Fruit fly (Drosophila melanogaster) whole organism, embryonic: ENCODE measurements around the gene brat.
A peak's percentile ranks its signal among the peaks of the same experiment; 100 is the strongest.

ENCODE experiments used
- Adf1 ChIP-seq: fragments of 200-800 bp; sonication (Bioruptor generic); IDR thresholded peaks from 2 replicates; pipeline ENCODE4 v1.3.6; 2022; ENCODE audit warnings: missing biosample characterization, missing genetic modification characterization
- Atf-2 ChIP-seq: fragments of 200-800 bp; sonication (Bioruptor generic); optimal IDR thresholded peaks from 2 replicates; lab custom pipeline; 2016; ENCODE audit warnings: missing biosample characterization, missing genetic modification characterization
- B-H1 ChIP-seq: fragments of 200-800 bp; sonication (Bioruptor generic); IDR thresholded peaks from 3 replicates; pipeline ENCODE4 v1.3.6; 2022; ENCODE audit warnings: missing biosample characterization, missing genetic modification characterization
- Bdp1 ChIP-seq: fragments of 200-800 bp; sonication (Bioruptor generic); optimal IDR thresholded peaks from 3 replicates; lab custom pipeline; 2016; ENCODE audit warnings: missing biosample characterization, missing genetic modification characterization
- Blimp-1 ChIP-seq: fragments of 200-800 bp; sonication (Bioruptor generic); optimal IDR thresholded peaks from 3 replicates; lab custom pipeline; 2018; ENCODE audit warnings: missing biosample characterization, missing genetic modification characterization, mild to moderate bottlenecking, moderate library complexity, missing genetic modification reagents
- CG12104 ChIP-seq: fragments of 200-800 bp; sonication (Bioruptor generic); optimal IDR thresholded peaks from 3 replicates; lab custom pipeline; 2016; ENCODE audit warnings: missing biosample characterization, missing genetic modification characterization
- CG14050 ChIP-seq: fragments of 200-800 bp; sonication (Bioruptor generic); IDR thresholded peaks from 3 replicates; pipeline ENCODE4 v1.3.6; 2022; ENCODE audit warnings: missing biosample characterization, missing genetic modification characterization
- CG14860 ChIP-seq: fragments of 200-800 bp; sonication (Bioruptor generic); IDR thresholded peaks from 3 replicates; pipeline ENCODE4 v1.3.6; 2022; ENCODE audit warnings: missing biosample characterization, missing genetic modification characterization; ENCODE audit not compliant: partially characterized antibody
- CG15479 ChIP-seq: fragments of 200-800 bp; sonication (Bioruptor generic); optimal IDR thresholded peaks from 3 replicates; lab custom pipeline; 2019; ENCODE audit warnings: missing biosample characterization, mild to moderate bottlenecking, missing genetic modification characterization, moderate library complexity
- CG16815 ChIP-seq: fragments of 200-800 bp; sonication (Bioruptor generic); optimal IDR thresholded peaks from 3 replicates; lab custom pipeline; 2017; ENCODE audit warnings: missing biosample characterization, mild to moderate bottlenecking, missing genetic modification characterization
- CG16863 ChIP-seq: fragments of 200-800 bp; sonication (Bioruptor generic); optimal IDR thresholded peaks from 3 replicates; lab custom pipeline; 2016; ENCODE audit warnings: missing biosample characterization, missing genetic modification characterization
- CG17612 ChIP-seq: fragments of 200-800 bp; sonication (Bioruptor generic); IDR thresholded peaks from 2 replicates; pipeline ENCODE4 v1.3.6; 2022; ENCODE audit warnings: missing biosample characterization, missing genetic modification characterization
- CG18011 ChIP-seq: fragments of 200-800 bp; sonication (Bioruptor generic); optimal IDR thresholded peaks from 2 replicates; lab custom pipeline; 2017; ENCODE audit warnings: missing biosample characterization, missing genetic modification characterization, mild to moderate bottlenecking, moderate library complexity, missing genotype
- CG18262 ChIP-seq: fragments of 200-800 bp; optimal IDR thresholded peaks from 3 replicates; lab custom pipeline; 2019; ENCODE audit warnings: missing biosample characterization, mild to moderate bottlenecking, missing genetic modification characterization, moderate library complexity
- CG1832 ChIP-seq: fragments of 200-800 bp; sonication (Bioruptor generic); optimal IDR thresholded peaks from 2 replicates; lab custom pipeline; 2017; ENCODE audit warnings: missing biosample characterization, mild to moderate bottlenecking, missing genetic modification characterization, inconsistent platforms
- CG2889 ChIP-seq: fragments of 200-800 bp; sonication (Bioruptor generic); IDR thresholded peaks from 3 replicates; pipeline ENCODE4 v1.3.6; 2022; ENCODE audit warnings: missing biosample characterization, missing genetic modification characterization
- CG32767 ChIP-seq: fragments of 200-800 bp; sonication (Bioruptor generic); IDR thresholded peaks from 2 replicates; pipeline ENCODE4 v1.3.6; 2022; ENCODE audit warnings: missing biosample characterization, missing genetic modification characterization
- CG3281 ChIP-seq: fragments of 200-800 bp; sonication (Bioruptor generic); optimal IDR thresholded peaks from 3 replicates; lab custom pipeline; 2017; ENCODE audit warnings: missing biosample characterization, mild to moderate bottlenecking, missing genetic modification characterization
- CG34224 ChIP-seq: fragments of 200-800 bp; sonication (Bioruptor generic); IDR thresholded peaks from 3 replicates; pipeline ENCODE4 v1.3.6; 2022; ENCODE audit warnings: missing biosample characterization, missing genetic modification characterization; ENCODE audit not compliant: partially characterized antibody
- CG3726 ChIP-seq: fragments of 200-800 bp; sonication (Bioruptor generic); IDR thresholded peaks from 3 replicates; pipeline ENCODE4, ENCODE4 v1.3.6; 2022; ENCODE audit warnings: missing biosample characterization, missing genetic modification characterization
- CG3838 ChIP-seq: fragments of 200-800 bp; sonication (Bioruptor generic); optimal IDR thresholded peaks from 3 replicates; lab custom pipeline; 2016; ENCODE audit warnings: missing biosample characterization, missing genetic modification characterization
- CG6765 ChIP-seq: fragments of 200-800 bp; sonication (Bioruptor generic); optimal IDR thresholded peaks from 3 replicates; lab custom pipeline; 2017; ENCODE audit warnings: missing biosample characterization, mild to moderate bottlenecking, missing genetic modification characterization
- CG7839 ChIP-seq: fragments of 200-800 bp; sonication (Bioruptor generic); optimal IDR thresholded peaks from 3 replicates; lab custom pipeline; 2018; ENCODE audit warnings: missing biosample characterization, mild to moderate bottlenecking, missing genetic modification characterization, moderate library complexity
- CG7928 ChIP-seq: fragments of 200-800 bp; sonication (Bioruptor generic); optimal IDR thresholded peaks from 2 replicates; lab custom pipeline; 2017; ENCODE audit warnings: missing biosample characterization, mild to moderate bottlenecking, missing genetic modification characterization
- CG9215 ChIP-seq: fragments of 200-800 bp; sonication (Bioruptor generic); IDR thresholded peaks from 2 replicates; pipeline ENCODE4 v1.3.6; 2022; ENCODE audit warnings: missing biosample characterization, missing genetic modification characterization
- CoRest ChIP-seq: fragments of 200-800 bp; sonication (Bioruptor generic); optimal IDR thresholded peaks from 3 replicates; lab custom pipeline; 2018; ENCODE audit warnings: missing biosample characterization, mild to moderate bottlenecking, missing genetic modification characterization, moderate library complexity
- Dad ChIP-seq: fragments of 200-800 bp; sonication (Bioruptor generic); optimal IDR thresholded peaks from 3 replicates; lab custom pipeline; 2016; ENCODE audit warnings: missing biosample characterization, missing genetic modification characterization
- ERR ChIP-seq: fragments of 200-800 bp; sonication (Bioruptor generic); optimal IDR thresholded peaks from 2 replicates; lab custom pipeline; 2016; ENCODE audit warnings: missing biosample characterization, missing genetic modification characterization
- Ets97D ChIP-seq: fragments of 200-800 bp; sonication (Bioruptor generic); optimal IDR thresholded peaks from 3 replicates; lab custom pipeline; 2016; ENCODE audit warnings: missing biosample characterization, missing genetic modification characterization
- Fer3 ChIP-seq: fragments of 200-800 bp; sonication (Bioruptor generic); optimal IDR thresholded peaks from 2 replicates; lab custom pipeline; 2018; ENCODE audit warnings: missing biosample characterization, mild to moderate bottlenecking, missing genetic modification characterization, moderate library complexity
- H15 ChIP-seq: fragments of 200-800 bp; sonication (Bioruptor generic); IDR thresholded peaks from 3 replicates; pipeline ENCODE4 v1.3.6; 2022; ENCODE audit warnings: missing biosample characterization, missing genetic modification characterization
- HLH54F ChIP-seq: fragments of 200-800 bp; sonication (Bioruptor generic); optimal IDR thresholded peaks from 3 replicates; lab custom pipeline; 2016; ENCODE audit warnings: missing biosample characterization, missing genetic modification characterization
- Hmr ChIP-seq: fragments of 200-800 bp; sonication (Bioruptor generic); optimal IDR thresholded peaks from 3 replicates; lab custom pipeline; 2017; ENCODE audit warnings: mild to moderate bottlenecking, missing biosample characterization, missing genetic modification reagents, missing genetic modification characterization
- NFAT ChIP-seq: fragments of 200-800 bp; sonication (Bioruptor generic); IDR thresholded peaks from 2 replicates; pipeline ENCODE4 v1.3.6; 2022; ENCODE audit warnings: missing biosample characterization, missing genetic modification characterization
- Nf-YA ChIP-seq: fragments of 200-800 bp; sonication (Bioruptor generic); IDR thresholded peaks from 2 replicates; pipeline ENCODE4 v1.3.6; 2022; ENCODE audit warnings: missing biosample characterization, missing genetic modification characterization
- Sry-β ChIP-seq: fragments of 200-800 bp; sonication (Bioruptor generic); optimal IDR thresholded peaks from 2 replicates; lab custom pipeline; 2018; ENCODE audit warnings: missing biosample characterization, mild to moderate bottlenecking, missing genetic modification characterization, moderate library complexity
- ap ChIP-seq: fragments of 200-800 bp; sonication (Bioruptor generic); IDR thresholded peaks from 2 replicates; pipeline ENCODE4 v1.3.6; 2022; ENCODE audit warnings: missing biosample characterization, missing genetic modification characterization
- cas ChIP-seq: fragments of 200-800 bp; sonication (Bioruptor generic); IDR thresholded peaks from 2 replicates; pipeline ENCODE4 v1.3.6; 2022; ENCODE audit warnings: missing biosample characterization, missing genetic modification characterization
- gce ChIP-seq: fragments of 200-800 bp; sonication (Bioruptor generic); IDR thresholded peaks from 3 replicates; pipeline ENCODE4 v1.3.6; 2022; ENCODE audit warnings: missing biosample characterization, missing genetic modification characterization
- gcm ChIP-seq: fragments of 200-800 bp; sonication (Bioruptor generic); optimal IDR thresholded peaks from 2 replicates; lab custom pipeline; 2019; ENCODE audit warnings: missing biosample characterization, mild to moderate bottlenecking, missing genetic modification characterization, moderate library complexity
- lbe ChIP-seq: fragments of 200-800 bp; sonication (Bioruptor generic); optimal IDR thresholded peaks from 2 replicates; lab custom pipeline; 2016; ENCODE audit warnings: missing biosample characterization, mild to moderate bottlenecking, missing genetic modification characterization
- lola ChIP-seq, 3 experiments: fragments of >200 bp in 2 of 3; fragments of 200-800 bp in 1 of 3; sonication (Bioruptor generic) in 1 of 3; optimal IDR thresholded peaks; 2 replicates each; lab custom pipeline; 2017 to 2019; ENCODE audit warnings: missing biosample characterization in 3 of 3, missing genetic modification characterization in 3 of 3, mild to moderate bottlenecking in 1 of 3, moderate library complexity in 1 of 3
- maf-S ChIP-seq: fragments of 200-800 bp; sonication (Bioruptor generic); optimal IDR thresholded peaks from 2 replicates; lab custom pipeline; 2016; ENCODE audit warnings: missing biosample characterization, missing genetic modification characterization
- p53 ChIP-seq: fragments of 200-800 bp; sonication (Bioruptor generic); optimal IDR thresholded peaks from 2 replicates; lab custom pipeline; 2016; ENCODE audit warnings: missing biosample characterization, missing genetic modification characterization
- tgo ChIP-seq: fragments of 200-800 bp; sonication (Bioruptor generic); IDR thresholded peaks from 3 replicates; pipeline ENCODE4 v1.3.6; 2022; ENCODE audit warnings: missing biosample characterization, missing genetic modification characterization
- toy ChIP-seq: fragments of 200-800 bp; sonication (Bioruptor generic); IDR thresholded peaks from 2 replicates; pipeline ENCODE4 v1.3.6; 2022; ENCODE audit warnings: missing biosample characterization, missing genetic modification characterization
- tup ChIP-seq: fragments of 200-800 bp; sonication (Bioruptor generic); optimal IDR thresholded peaks from 2 replicates; lab custom pipeline; 2016; ENCODE audit warnings: missing biosample characterization, mild to moderate bottlenecking, missing genetic modification characterization, moderate library complexity
- tx ChIP-seq: fragments of 200-800 bp; sonication (Bioruptor generic); optimal IDR thresholded peaks from 2 replicates; lab custom pipeline; 2016; ENCODE audit warnings: missing biosample characterization, missing genetic modification characterization
- vvl ChIP-seq: fragments of 200-800 bp; sonication (Bioruptor generic); IDR thresholded peaks from 2 replicates; pipeline ENCODE4 v1.3.6; 2022; ENCODE audit warnings: missing biosample characterization, missing genetic modification characterization
- zfh1 ChIP-seq: fragments of 200-800 bp; sonication (Bioruptor generic); IDR thresholded peaks from 3 replicates; pipeline ENCODE4 v1.3.6; 2022; ENCODE audit warnings: missing biosample characterization, missing genetic modification characterization
- zfh2 ChIP-seq: fragments of 200-800 bp; sonication (Bioruptor generic); optimal IDR thresholded peaks from 2 replicates; lab custom pipeline; 2016; ENCODE audit warnings: missing biosample characterization, missing genetic modification characterization

Gene brat

DNA sequence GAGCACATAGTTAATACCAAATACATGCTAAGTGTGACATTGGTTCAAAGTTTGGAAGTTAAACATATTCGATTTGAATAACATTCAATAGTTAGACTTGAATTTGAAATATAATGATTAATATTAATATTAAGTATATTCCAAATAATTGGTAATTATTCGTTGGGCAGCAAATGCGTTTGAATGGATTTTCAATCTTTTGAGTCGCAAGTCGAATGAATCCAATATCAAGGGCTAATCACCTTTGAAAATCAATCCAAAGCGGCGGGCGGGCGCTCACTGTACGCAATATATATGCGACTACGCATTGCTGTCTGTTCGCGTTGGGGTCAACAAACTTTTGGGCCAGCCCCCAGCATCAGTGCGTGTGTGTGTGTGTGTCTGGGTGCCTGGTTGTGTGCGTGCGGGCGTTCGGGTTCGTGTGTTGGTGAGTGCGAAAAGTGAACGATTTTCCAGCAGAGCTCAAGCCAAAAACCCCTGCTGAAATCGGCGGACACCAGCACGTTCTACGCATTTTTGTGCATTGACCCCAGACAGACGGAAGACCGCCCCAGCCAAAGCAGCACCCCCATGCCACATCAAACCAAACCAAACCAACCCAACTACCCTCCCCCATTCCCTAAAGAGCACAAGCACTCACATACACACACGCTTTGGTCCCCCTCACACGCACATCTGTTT lies 4.9 kb downstream of the brat start (continued):
- TF ChIP-seq tx (GFP tag; lab: Kevin White, UChicago) (no peak), CG14050 (GFP tag; lab: Robert Waterston, UW) (no peak), p53 (GFP tag; lab: Kevin White, UChicago) (no peak), Adf1 (GFP tag; lab: Robert Waterston, UW) (no peak), CG17612 (GFP tag; lab: Robert Waterston, UW) (no peak), HLH54F (GFP tag; lab: Kevin White, UChicago) (no peak), CG14860 (GFP tag; lab: Robert Waterston, UW) (no peak), Sry-β (GFP tag; lab: Kevin White, UChicago) (no peak), CG18011 (GFP tag; lab: Kevin White, UChicago) (no peak), CG1832 (no peak), maf-S (GFP tag; lab: Kevin White, UChicago) (no peak), zfh1 (no peak), CG6765 (GFP tag; lab: Kevin White, UChicago) (no peak), Dad (no peak), Atf-2 (GFP tag; lab: Kevin White, UChicago) (no peak), Nf-YA (GFP tag; lab: Robert Waterston, UW) (no peak), lbe (GFP tag; lab: Kevin White, UChicago) (no peak), CG32767 (GFP tag; lab: Robert Waterston, UW) (no peak), Ets97D (no peak), CG7839 (tag; lab: Kevin White, UChicago) (peak; percentile 38), CG3726 (GFP tag; lab: Robert Waterston, UW) (no peak), CG16863 (no peak), CG15479 (GFP tag; lab: Kevin White, UChicago) (no peak), CG7928 (GFP tag; lab: Kevin White, UChicago) (no peak), Blimp-1 (peak; percentile 15), lola (GFP tag; optimal IDR thresholded peaks at IDR 0.05; lab: Kevin White, UChicago) (peak in 1 of 3 experiments; percentile 9), CG16815 (GFP tag; lab: Kevin White, UChicago) (no peak), tup (no peak), Hmr (GFP tag; lab: Kevin White, UChicago) (peak; percentile 43), CG2889 (GFP tag; lab: Robert Waterston, UW) (no peak), CG9215 (GFP tag; lab: Robert Waterston, UW) (no peak), H15 (GFP tag; lab: Robert Waterston, UW) (no peak), gce (GFP tag; lab: Robert Waterston, UW) (no peak), CG12104 (GFP tag; lab: Kevin White, UChicago) (no peak), CG3281 (GFP tag; lab: Kevin White, UChicago) (peak; percentile 29), tgo (GFP tag; lab: Robert Waterston, UW) (no peak), CG3838 (GFP tag; lab: Kevin White, UChicago) (no peak), ERR (no peak), toy (no peak), CoRest (tag; lab: Kevin White, UChicago) (peak; percentile 29), B-H1 (no peak), NFAT (GFP tag; lab: Robert Waterston, UW) (no peak), Bdp1 (GFP tag; lab: Kevin White, UChicago) (no peak), ap (GFP tag; lab: Robert Waterston, UW) (no peak), gcm (GFP tag; lab: Kevin White, UChicago) (peak; percentile 17), Fer3 (tag; lab: Kevin White, UChicago) (no peak), CG18262 (peak; percentile 42), cas (GFP tag; lab: Robert Waterston, UW) (no peak), vvl (no peak), CG34224 (no peak), zfh2 (GFP tag; lab: Kevin White, UChicago) (no peak)
